Worm (Caenorhabditis elegans) whole organism, L1 larva: Measurements from ENCODE around the gene ari-1.4.
A peak's percentile ranks its signal among the peaks of the same experiment; 100 is the strongest.

ENCODE experiments used
- C04F5.9 ChIP-seq: sonication (generic microtip); optimal IDR thresholded peaks from 2 replicates; lab custom pipeline; 2016; ENCODE audit warnings: missing genetic modification characterization, missing compliant biosample characterization
- Y116A8C.19 ChIP-seq: sonication (generic microtip); optimal IDR thresholded peaks from 2 replicates; lab custom pipeline; 2016; ENCODE audit warnings: missing compliant biosample characterization, missing genetic modification characterization, borderline replicate concordance
- aha-1 ChIP-seq: fragments of 150-350 bp; optimal IDR thresholded peaks from 2 replicates; lab custom pipeline; 2014; ENCODE audit warnings: missing biosample characterization, missing genetic modification characterization
- ama-1 ChIP-seq: fragments of 150-350 bp; optimal IDR thresholded peaks from 2 replicates; lab custom pipeline; 2014
- ceh-63 ChIP-seq: fragments of 200-800 bp; sonication (Bioruptor generic); optimal IDR thresholded peaks from 2 replicates; lab custom pipeline; 2018; ENCODE audit warnings: mild to moderate bottlenecking, missing genetic modification characterization, missing compliant biosample characterization
- ceh-8 ChIP-seq: fragments of 200-800 bp; sonication (Bioruptor generic); optimal IDR thresholded peaks from 2 replicates; lab custom pipeline; 2018; ENCODE audit warnings: mild to moderate bottlenecking, missing genetic modification characterization, moderate library complexity, missing compliant biosample characterization
- ceh-82 ChIP-seq, 3 experiments: fragments of 150-350 bp in 1 of 3; sonication (generic microtip) in 2 of 3; optimal IDR thresholded peaks; 2 replicates each; lab custom pipeline; 2014 to 2017; ENCODE audit warnings: missing biosample characterization in 3 of 3, missing genetic modification characterization in 3 of 3
- ceh-88 ChIP-seq: fragments of 200-800 bp; sonication (Bioruptor generic); IDR thresholded peaks from 2 replicates; pipeline ENCODE4 v1.3.6; 2022; ENCODE audit warnings: missing genetic modification characterization, missing compliant biosample characterization
- ceh-90 ChIP-seq: sonication (generic microtip); optimal IDR thresholded peaks from 2 replicates; lab custom pipeline; 2016; ENCODE audit warnings: missing genetic modification characterization, missing compliant biosample characterization
- dpl-1 ChIP-seq, 3 experiments: fragments of 150-350 bp in 2 of 3; sonication (generic microtip) in 1 of 3; optimal IDR thresholded peaks; 2 replicates each; lab custom pipeline; 2014 to 2017; ENCODE audit warnings: missing biosample characterization in 3 of 3, missing genetic modification characterization in 3 of 3, missing genetic modification reagents in 3 of 3
- dsc-1 ChIP-seq: sonication (generic microtip); optimal IDR thresholded peaks from 2 replicates; lab custom pipeline; 2016; ENCODE audit warnings: mild to moderate bottlenecking, missing genetic modification characterization, missing compliant biosample characterization
- efl-1 ChIP-seq, 4 experiments: fragments of 150-350 bp; optimal IDR thresholded peaks in 3 of 4; peaks in 1 of 4; 1 replicate in 1 of 4; 2 replicates in 3 of 4; lab custom pipeline; 2014; ENCODE audit warnings: missing biosample characterization in 2 of 4, missing genetic modification characterization in 2 of 4, missing genetic modification reagents in 2 of 4
- efl-3 ChIP-seq: fragments of 200-800 bp; sonication (Bioruptor generic); optimal IDR thresholded peaks from 2 replicates; lab custom pipeline; 2018; ENCODE audit warnings: mild to moderate bottlenecking, missing genetic modification characterization, missing compliant biosample characterization
- egl-13 ChIP-seq: sonication (generic microtip); optimal IDR thresholded peaks from 2 replicates; lab custom pipeline; 2016; ENCODE audit warnings: missing genotype, missing genetic modification reagents, missing genetic modification characterization, missing compliant biosample characterization
- egl-27 ChIP-seq, 2 experiments: fragments of 150-350 bp in 1 of 2; sonication (generic microtip); optimal IDR thresholded peaks; 3 replicates each; lab custom pipeline; 2017 to 2018; ENCODE audit warnings: missing biosample characterization in 2 of 2, missing genetic modification characterization in 2 of 2, missing genetic modification reagents in 2 of 2
- elt-2 ChIP-seq: sonication (generic microtip); optimal IDR thresholded peaks from 2 replicates; lab custom pipeline; 2016; ENCODE audit warnings: missing genetic modification characterization, mild to moderate bottlenecking, inconsistent platforms, missing compliant biosample characterization, missing genetic modification reagents
- elt-3 ChIP-seq, 6 experiments: fragments of 150-350 bp in 1 of 6; sonication (generic microtip); optimal IDR thresholded peaks; 2 replicates each; lab custom pipeline; 2017 to 2018; ENCODE audit warnings: missing biosample characterization in 6 of 6, missing genetic modification characterization in 6 of 6, inconsistent platforms in 1 of 6
- ets-5 ChIP-seq: fragments of 200-800 bp; sonication (Bioruptor generic); IDR thresholded peaks from 2 replicates; pipeline ENCODE4 v1.3.6; 2022; ENCODE audit warnings: missing genetic modification characterization, missing compliant biosample characterization
- fkh-10 ChIP-seq: sonication (generic microtip); optimal IDR thresholded peaks from 2 replicates; lab custom pipeline; 2017; ENCODE audit warnings: missing biosample characterization, missing genetic modification reagents, missing genetic modification characterization
- fkh-4 ChIP-seq: sonication (generic microtip); optimal IDR thresholded peaks from 2 replicates; lab custom pipeline; 2016; ENCODE audit warnings: missing compliant biosample characterization, missing genetic modification characterization, borderline replicate concordance
- fkh-8 ChIP-seq: sonication (generic microtip); optimal IDR thresholded peaks from 2 replicates; lab custom pipeline; 2016; ENCODE audit warnings: mild to moderate bottlenecking, missing genetic modification characterization, missing compliant biosample characterization
- fos-1 ChIP-seq: fragments of 150-350 bp; optimal IDR thresholded peaks from 2 replicates; lab custom pipeline; 2014; ENCODE audit warnings: missing biosample characterization, missing genetic modification characterization
- grh-1 ChIP-seq: fragments of 200-800 bp; sonication (Bioruptor generic); IDR thresholded peaks from 2 replicates; pipeline ENCODE4 v1.3.6; 2022; ENCODE audit warnings: missing genetic modification reagents, missing genetic modification characterization, missing compliant biosample characterization
- hlh-17 ChIP-seq: fragments of 200-800 bp; sonication (Bioruptor generic); optimal IDR thresholded peaks from 2 replicates; lab custom pipeline; 2018; ENCODE audit warnings: missing genetic modification characterization, mild to moderate bottlenecking, missing compliant biosample characterization, moderate library complexity, borderline replicate concordance
- hpl-2 ChIP-seq: fragments of 150-350 bp; optimal IDR thresholded peaks from 2 replicates; lab custom pipeline; 2014; ENCODE audit warnings: missing biosample characterization, missing genetic modification reagents, missing genetic modification characterization
- jun-1 ChIP-seq: fragments of 150-350 bp; optimal IDR thresholded peaks from 2 replicates; lab custom pipeline; 2014; ENCODE audit warnings: missing biosample characterization, missing genetic modification reagents, missing genetic modification characterization
- lin-14 ChIP-seq: fragments of 200-800 bp; sonication (Bioruptor generic); optimal IDR thresholded peaks from 2 replicates; lab custom pipeline; 2018; ENCODE audit warnings: mild to moderate bottlenecking, missing genetic modification characterization, moderate library complexity, missing compliant biosample characterization
- lin-39 ChIP-seq: fragments of 150-350 bp; optimal IDR thresholded peaks from 2 replicates; lab custom pipeline; 2014; ENCODE audit warnings: missing biosample characterization, missing genetic modification reagents, missing genetic modification characterization
- lsy-2 ChIP-seq, 2 experiments: fragments of 150-350 bp; optimal IDR thresholded peaks; 2 replicates each; lab custom pipeline; 2014; ENCODE audit warnings: missing biosample characterization in 2 of 2, missing genetic modification characterization in 2 of 2
- mab-9 ChIP-seq: fragments of 200-800 bp; sonication (Bioruptor generic); IDR thresholded peaks from 2 replicates; pipeline ENCODE4 v1.3.6; 2022; ENCODE audit warnings: missing genetic modification reagents, missing genetic modification characterization, missing compliant biosample characterization
- mdl-1 ChIP-seq, 2 experiments: fragments of 150-350 bp; optimal IDR thresholded peaks; 2 replicates each; lab custom pipeline; 2014 to 2017; ENCODE audit warnings: missing biosample characterization in 2 of 2, missing genetic modification characterization in 2 of 2, inconsistent platforms in 1 of 2
- mef-2 ChIP-seq: fragments of 150-350 bp; optimal IDR thresholded peaks from 2 replicates; lab custom pipeline; 2014; ENCODE audit warnings: missing biosample characterization, missing genetic modification characterization
- nhr-237 ChIP-seq: fragments of 150-350 bp; optimal IDR thresholded peaks from 2 replicates; lab custom pipeline; 2014; ENCODE audit warnings: missing biosample characterization, missing genetic modification characterization
- nhr-71 ChIP-seq: sonication (generic microtip); optimal IDR thresholded peaks from 2 replicates; lab custom pipeline; 2016; ENCODE audit warnings: mild to moderate bottlenecking, missing genetic modification characterization, moderate library complexity, missing compliant biosample characterization
- nhr-76 ChIP-seq: sonication (generic microtip); optimal IDR thresholded peaks from 2 replicates; lab custom pipeline; 2017; ENCODE audit warnings: missing biosample characterization, missing genetic modification characterization
- nhr-77 ChIP-seq: fragments of 150-350 bp; optimal IDR thresholded peaks from 2 replicates; lab custom pipeline; 2014; ENCODE audit warnings: missing biosample characterization, missing genetic modification characterization
- nhr-84 ChIP-seq: sonication (generic microtip); optimal IDR thresholded peaks from 2 replicates; lab custom pipeline; 2017; ENCODE audit warnings: missing biosample characterization, missing genetic modification characterization
- nhr-85 ChIP-seq: sonication (generic microtip); peaks from one replicate; lab custom pipeline; 2016; ENCODE audit warnings: missing genetic modification characterization, inconsistent platforms, missing compliant biosample characterization
- nhr-90 ChIP-seq: sonication (generic microtip); optimal IDR thresholded peaks from 2 replicates; lab custom pipeline; 2016; ENCODE audit warnings: mild to moderate bottlenecking, missing genetic modification characterization, missing compliant biosample characterization; ENCODE audit not compliant: poor library complexity
- pag-3 ChIP-seq: sonication (generic microtip); optimal IDR thresholded peaks from 2 replicates; lab custom pipeline; 2017; ENCODE audit warnings: missing genetic modification characterization, mild to moderate bottlenecking, missing compliant biosample characterization, antibody characterized with exemption, borderline replicate concordance; ENCODE audit not compliant: insufficient read depth
- rnt-1 ChIP-seq: sonication (generic microtip); optimal IDR thresholded peaks from 2 replicates; lab custom pipeline; 2016; ENCODE audit warnings: mild to moderate bottlenecking, missing genetic modification characterization, moderate library complexity, missing compliant biosample characterization
- skn-1 ChIP-seq: fragments of 150-350 bp; optimal IDR thresholded peaks from 2 replicates; lab custom pipeline; 2014; ENCODE audit warnings: missing biosample characterization, missing genetic modification characterization
- snu-23 ChIP-seq: sonication (generic microtip); optimal IDR thresholded peaks from 2 replicates; lab custom pipeline; 2016; ENCODE audit warnings: missing genetic modification characterization, missing compliant biosample characterization
- sox-4 ChIP-seq: sonication (generic microtip); optimal IDR thresholded peaks from 2 replicates; lab custom pipeline; 2016; ENCODE audit warnings: missing genetic modification characterization, missing compliant biosample characterization
- sptf-1 ChIP-seq: fragments of 150-350 bp; optimal IDR thresholded peaks from 2 replicates; lab custom pipeline; 2014; ENCODE audit warnings: missing biosample characterization, missing genetic modification characterization
- tbx-2 ChIP-seq: sonication (generic microtip); optimal IDR thresholded peaks from 2 replicates; lab custom pipeline; 2016; ENCODE audit warnings: missing genetic modification characterization, missing compliant biosample characterization
- unc-130 ChIP-seq: fragments of 150-350 bp; optimal IDR thresholded peaks from 2 replicates; lab custom pipeline; 2017; ENCODE audit warnings: missing biosample characterization, missing genetic modification characterization, inconsistent platforms
- unc-62 ChIP-seq: fragments of 150-350 bp; optimal IDR thresholded peaks from 2 replicates; lab custom pipeline; 2014; ENCODE audit warnings: missing biosample characterization, missing genetic modification reagents, missing genetic modification characterization
- unc-86 ChIP-seq: sonication (generic microtip); optimal IDR thresholded peaks from 2 replicates; lab custom pipeline; 2016; ENCODE audit warnings: missing genetic modification characterization, missing compliant biosample characterization
- vab-15 ChIP-seq: sonication (generic microtip); optimal IDR thresholded peaks from 2 replicates; lab custom pipeline; 2017; ENCODE audit warnings: missing genotype, mild to moderate bottlenecking, missing genetic modification characterization, missing compliant biosample characterization
- zag-1 ChIP-seq: fragments of 150-350 bp; optimal IDR thresholded peaks from 2 replicates; lab custom pipeline; 2014; ENCODE audit warnings: missing biosample characterization, missing genetic modification characterization
- ztf-11 ChIP-seq, 2 experiments: sonication (generic microtip); optimal IDR thresholded peaks; 2 replicates each; lab custom pipeline; 2016 to 2017; ENCODE audit warnings: missing genetic modification characterization in 2 of 2, missing biosample characterization in 1 of 2, missing compliant biosample characterization in 1 of 2

The ari-1.4 gene

DNA sequence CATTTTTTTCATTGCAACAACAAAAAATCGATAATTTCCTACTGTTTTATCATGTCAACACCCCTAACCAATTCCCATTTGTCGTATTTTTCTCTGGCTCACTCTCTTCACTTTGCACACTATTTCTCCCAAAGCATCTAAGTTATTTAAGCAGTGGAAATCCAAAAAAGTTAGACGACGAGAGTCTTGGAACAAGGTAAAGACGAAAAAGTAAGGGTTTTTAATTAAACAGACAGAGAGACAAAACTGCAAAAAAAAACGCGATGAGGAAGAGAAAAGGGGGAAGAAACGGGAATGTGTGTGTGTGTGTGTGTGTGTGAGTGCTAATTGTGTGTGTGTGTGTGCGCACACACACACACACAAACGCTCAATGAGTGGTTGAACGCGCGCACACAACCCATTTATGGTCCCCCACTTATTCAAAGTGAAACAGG is 32.9 kb upstream of the ari-1.4 start (continued):
- peak in 2 of 3 experiments; percentile 4 to 42 for TF ChIP-seq dpl-1 (GFP tag; optimal IDR thresholded peaks at IDR 0.05; lab: Kevin White, UChicago)
- no peak for TF ChIP-seq nhr-90
- no peak for TF ChIP-seq unc-130 (tag; lab: Kevin White, UChicago)
- TF ChIP-seq elt-3 (tag; optimal IDR thresholded peaks at IDR 0.05; lab: Kevin White, UChicago) = no peak
- TF ChIP-seq efl-3 (GFP tag; lab: Kevin White, UChicago) = no peak
- TF ChIP-seq nhr-71 (tag; lab: Kevin White, UChicago) = peak; percentile 70
- TF ChIP-seq ztf-11 (tag; optimal IDR thresholded peaks at IDR 0.05; lab: Kevin White, UChicago) = no peak
- TF ChIP-seq Y116A8C.19 (tag; lab: Kevin White, UChicago) = no peak
- TF ChIP-seq aha-1 (tag; lab: Kevin White, UChicago) = no peak
- TF ChIP-seq hpl-2 (GFP tag; lab: Kevin White, UChicago) = no peak
- TF ChIP-seq vab-15 = no peak
- TF ChIP-seq egl-13 (tag; lab: Kevin White, UChicago) = peak; percentile 42
- peak; percentile 83 for TF ChIP-seq nhr-85
- TF ChIP-seq ets-5 (GFP tag; lab: Robert Waterston, UW) = no peak
- TF ChIP-seq fkh-8 (tag; lab: Kevin White, UChicago) = peak; percentile 69
- TF ChIP-seq unc-62 (GFP tag; lab: Kevin White, UChicago) = no peak
- TF ChIP-seq ceh-8 = peak; percentile 49
- TF ChIP-seq elt-2 (tag; lab: Kevin White, UChicago) = no peak
- TF ChIP-seq fkh-4 (tag; lab: Kevin White, UChicago) = no peak
- TF ChIP-seq nhr-237 (tag; lab: Kevin White, UChicago) = no peak
- no peak for TF ChIP-seq zag-1
- TF ChIP-seq lin-14 (GFP tag; lab: Kevin White, UChicago) = peak; percentile 88
- TF ChIP-seq lsy-2 (tag; optimal IDR thresholded peaks at IDR 0.05; lab: Kevin White, UChicago) = peak; percentile 68 to 88
- peak; percentile 54 for TF ChIP-seq unc-86 (tag; lab: Kevin White, UChicago)
- no peak for TF ChIP-seq rnt-1 (tag; lab: Kevin White, UChicago)
- TF ChIP-seq skn-1 (tag; lab: Kevin White, UChicago) = no peak
- TF ChIP-seq dsc-1 (tag; lab: Kevin White, UChicago) = no peak
- peak; percentile 47 to 51 for TF ChIP-seq efl-1 (optimal IDR thresholded peaks at IDR 0.05; lab: Kevin White, UChicago)
- TF ChIP-seq efl-1 (GFP tag; optimal IDR thresholded peaks at IDR 0.05 in 1 of 2; lab: Kevin White, UChicago) = peak in 1 of 2 experiments; percentile 24
- TF ChIP-seq mab-9 (GFP tag; lab: Robert Waterston, UW) = 0 out of 2 replicates have a peak, but pooled peaks have one; percentile 35
- TF ChIP-seq egl-27 (tag; optimal IDR thresholded peaks at IDR 0.05; lab: Kevin White, UChicago) = no peak
- TF ChIP-seq nhr-84 (tag; lab: Kevin White, UChicago) = no peak
- TF ChIP-seq nhr-76 (tag; lab: Kevin White, UChicago) = no peak
- TF ChIP-seq jun-1 = no peak
- peak; percentile 22 for TF ChIP-seq fos-1 (tag; lab: Kevin White, UChicago)
- no peak for TF ChIP-seq C04F5.9 (tag; lab: Kevin White, UChicago)
- TF ChIP-seq grh-1 (GFP tag; lab: Robert Waterston, UW) = no peak
- TF ChIP-seq mdl-1 (tag; optimal IDR thresholded peaks at IDR 0.05; lab: Kevin White, UChicago) = peak in 1 of 2 experiments; percentile 25
- TF ChIP-seq sptf-1 = no peak
- no peak for TF ChIP-seq nhr-77
- peak; percentile 57 for TF ChIP-seq tbx-2 (tag; lab: Kevin White, UChicago)
- TF ChIP-seq ceh-88 = no peak
- no peak for TF ChIP-seq ama-1 (lab: Kevin White, UChicago)
- TF ChIP-seq pag-3 = no peak
- TF ChIP-seq fkh-10 (GFP tag; lab: Kevin White, UChicago) = peak; percentile 58
- peak; percentile 49 for TF ChIP-seq snu-23 (GFP tag; lab: Kevin White, UChicago)
- TF ChIP-seq mef-2 = no peak
- no peak for TF ChIP-seq lin-39
- peak; percentile 21 for TF ChIP-seq ceh-63 (GFP tag; lab: Kevin White, UChicago)
- peak; percentile 13 to 36 (median 21) for TF ChIP-seq ceh-82 (tag; optimal IDR thresholded peaks at IDR 0.05; lab: Kevin White, UChicago)
- no peak for TF ChIP-seq hlh-17 (GFP tag; lab: Kevin White, UChicago)
- no peak for TF ChIP-seq sox-4 (tag; lab: Kevin White, UChicago)
- no peak for TF ChIP-seq ceh-90 (tag; lab: Kevin White, UChicago)
